Worm (Caenorhabditis elegans): Measurements from ENCODE around the gene F35A5.8.

Gene F35A5.8

ce11 chrX:3787431-3788076 is 15.7 kb downstream of the F35A5.8 start, which contains the start of gene pmpl-1 (continued):
- TF ChIP-seq pag-3 (tag; optimal IDR thresholded peaks at IDR 0.05; ENCODE audit: borderline replicate concordance) (no peak), pha-4 (tag; optimal IDR thresholded peaks at IDR 0.05) (no peak), ztf-16 (tag; optimal IDR thresholded peaks at IDR 0.05) (no peak), ceh-45 (GFP tag; IDR thresholded peaks at IDR 0.05) (no peak), ama-1 (optimal IDR thresholded peaks at IDR 0.05) (no peak), che-1 (tag; optimal IDR thresholded peaks at IDR 0.05) (no peak), nfya-1 (tag; optimal IDR thresholded peaks at IDR 0.05) (no peak), nhr-232 (tag; optimal IDR thresholded peaks at IDR 0.05) (no peak), fkh-10 (GFP tag; optimal IDR thresholded peaks at IDR 0.05) (no peak), F13H6.1 (tag; optimal IDR thresholded peaks at IDR 0.05) (no peak), ceh-2 (tag; optimal IDR thresholded peaks at IDR 0.05) (no peak), ceh-9 (tag; optimal IDR thresholded peaks at IDR 0.05) (no peak), hlh-13 (GFP tag; optimal IDR thresholded peaks at IDR 0.05) (no peak), tbx-2 (tag; optimal IDR thresholded peaks at IDR 0.05) (peak; percentile 52), fax-1 (tag; optimal IDR thresholded peaks at IDR 0.05) (no peak)

DNA sequence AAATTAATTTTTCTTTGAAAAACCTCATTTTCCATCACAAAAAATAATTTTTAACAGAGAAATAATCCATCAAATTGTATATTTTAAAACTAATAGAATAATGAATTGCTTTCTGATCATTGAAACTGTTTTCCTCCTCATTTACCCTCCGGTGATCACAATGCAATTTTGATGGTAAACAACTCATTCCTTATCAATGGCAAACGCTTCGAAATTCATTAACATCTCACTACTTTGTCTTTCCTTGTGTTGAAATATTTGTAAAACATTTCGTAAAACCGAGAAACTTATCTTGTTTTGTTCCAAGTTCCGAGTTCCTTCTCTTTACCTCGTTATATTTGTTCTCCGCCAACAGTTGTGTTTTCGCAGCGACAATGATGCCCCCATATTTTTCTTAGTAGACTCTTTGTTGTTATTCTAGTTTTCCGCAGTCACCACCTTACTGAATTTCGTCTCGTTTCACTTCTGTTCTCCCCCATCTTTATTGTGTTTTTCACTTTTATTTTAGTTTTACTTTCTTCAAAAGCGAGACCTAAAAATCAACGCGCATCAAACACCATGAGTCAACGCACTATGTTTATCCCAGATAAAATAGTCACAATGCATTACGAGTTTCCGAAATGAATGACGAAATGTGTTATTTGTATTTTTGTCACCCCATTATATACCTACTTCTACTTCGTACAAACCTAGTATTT is 18.0 kb downstream of the F35A5.8 start:
- TF ChIP-seq odd-2 (tag; optimal IDR thresholded peaks at IDR 0.05) (no peak), elt-2 (tag; optimal IDR thresholded peaks at IDR 0.05) (no peak), ceh-31 (tag; optimal IDR thresholded peaks at IDR 0.05) (no peak), nfya-1 (tag; optimal IDR thresholded peaks at IDR 0.05) (no peak), dmd-4 (tag; optimal IDR thresholded peaks at IDR 0.05; ENCODE audit: borderline replicate concordance) (no peak), unc-42 (tag; optimal IDR thresholded peaks at IDR 0.05) (no peak), che-1 (tag; optimal IDR thresholded peaks at IDR 0.05) (no peak), mec-3 (tag; optimal IDR thresholded peaks at IDR 0.05; ENCODE audit: borderline replicate concordance) (no peak), K02D7.2 (tag; optimal IDR thresholded peaks at IDR 0.05) (no peak), ceh-6 (GFP tag; optimal IDR thresholded peaks at IDR 0.05) (no peak), pros-1 (tag; optimal IDR thresholded peaks at IDR 0.05) (no peak), nhr-11 (tag; optimal IDR thresholded peaks at IDR 0.05) (no peak), lin-11 (tag; optimal IDR thresholded peaks at IDR 0.05) (no peak)

DNA sequence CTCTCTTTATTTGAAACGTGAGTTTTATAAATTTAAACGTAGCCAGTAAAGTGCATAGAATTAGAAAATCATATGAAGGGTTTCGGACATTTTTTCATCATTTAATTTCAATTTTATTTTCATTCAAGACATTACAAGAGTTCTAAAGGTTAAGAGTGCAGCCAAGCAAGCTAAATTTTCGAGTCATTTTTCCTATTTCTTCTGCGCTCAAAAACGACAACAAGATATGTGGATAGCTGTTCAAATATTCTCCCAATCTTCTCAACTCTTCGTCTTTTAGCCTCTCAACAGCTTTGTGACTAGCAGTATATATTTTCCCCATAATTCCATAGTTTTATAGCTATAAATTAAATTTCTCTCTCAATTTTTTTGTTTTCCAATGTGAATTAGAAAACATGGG is 19.6 kb downstream of the F35A5.8 start:
- TF ChIP-seq K02D7.2 (tag; optimal IDR thresholded peaks at IDR 0.05): no peak
- no peak for TF ChIP-seq ref-2 (tag; optimal IDR thresholded peaks at IDR 0.05)
- no peak for TF ChIP-seq ceh-22 (tag; optimal IDR thresholded peaks at IDR 0.05)
- TF ChIP-seq syd-9 (tag; optimal IDR thresholded peaks at IDR 0.05): no peak
- TF ChIP-seq ahr-1 (tag; optimal IDR thresholded peaks at IDR 0.05): no peak
- no peak for TF ChIP-seq elt-4 (tag; optimal IDR thresholded peaks at IDR 0.05)
- TF ChIP-seq fkh-10 (GFP tag; optimal IDR thresholded peaks at IDR 0.05): no peak
- no peak for TF ChIP-seq dve-1 (tag; optimal IDR thresholded peaks at IDR 0.05)
- no peak for TF ChIP-seq tbx-2 (tag; optimal IDR thresholded peaks at IDR 0.05)
- no peak for TF ChIP-seq unc-55 (GFP tag; optimal IDR thresholded peaks at IDR 0.05)
- TF ChIP-seq ceh-30 (tag; optimal IDR thresholded peaks at IDR 0.05): no peak
- no peak for TF ChIP-seq hlh-6 (tag; optimal IDR thresholded peaks at IDR 0.05)
- no peak for TF ChIP-seq F13H6.1 (tag; optimal IDR thresholded peaks at IDR 0.05)
- TF ChIP-seq lin-11 (tag; optimal IDR thresholded peaks at IDR 0.05): no peak
- TF ChIP-seq sox-4 (tag; optimal IDR thresholded peaks at IDR 0.05): no peak
- no peak for TF ChIP-seq ama-1 (optimal IDR thresholded peaks at IDR 0.05)
- no peak for TF ChIP-seq hlh-15 (tag; optimal IDR thresholded peaks at IDR 0.05)
